Worm (Caenorhabditis elegans): ENCODE measurements around the gene npr-37.

The npr-37 gene

ce11 chrIV:427100-427908 is 53.7 kb downstream of the npr-37 start (continued):
- TF ChIP-seq B0261.1 (tag; optimal IDR thresholded peaks at IDR 0.05) (no peak), tbx-9 (tag; optimal IDR thresholded peaks at IDR 0.05; ENCODE audit: borderline replicate concordance) (peak; percentile 24), nfya-1 (tag; optimal IDR thresholded peaks at IDR 0.05; ENCODE audit: borderline replicate concordance, insufficient read depth) (no peak), mes-4 (tag; optimal IDR thresholded peaks at IDR 0.05) (no peak), madf-10 (tag; optimal IDR thresholded peaks at IDR 0.05) (no peak), cebp-1 (GFP tag; IDR thresholded peaks at IDR 0.05) (no peak), cebp-1 (tag; optimal IDR thresholded peaks at IDR 0.05) (peak; percentile 12), sea-2 (GFP tag; IDR thresholded peaks at IDR 0.05) (no peak), dox-1 (GFP tag; IDR thresholded peaks at IDR 0.05) (no peak), ztf-18 (tag; optimal IDR thresholded peaks at IDR 0.05) (no peak), ceh-58 (GFP tag; IDR thresholded peaks at IDR 0.05) (0 out of 2 replicates have a peak, but pooled peaks have one; percentile 66), F57C9.4 (tag; optimal IDR thresholded peaks at IDR 0.05) (peak; percentile 16), tbp1 (GFP tag; optimal IDR thresholded peaks at IDR 0.05) (peak; percentile 17), egl-44 (GFP tag; IDR thresholded peaks at IDR 0.05) (peak; percentile 57; the same call in 1 of the 2 replicates), lag-1 (GFP tag; IDR thresholded peaks at IDR 0.05) (no peak), mel-28 (tag; optimal IDR thresholded peaks at IDR 0.05; ENCODE audit: borderline replicate concordance) (no peak), sptf-2 (GFP tag; optimal IDR thresholded peaks at IDR 0.05) (no peak), aptf-3 (GFP tag; IDR thresholded peaks at IDR 0.05) (no peak), attf-5 (GFP tag; optimal IDR thresholded peaks at IDR 0.05) (no peak), lir-1 (GFP tag; conservative IDR thresholded peaks at IDR 0.05) (no peak), D2030.7 (GFP tag; IDR thresholded peaks at IDR 0.05) (no peak), atf-7 (tag; optimal IDR thresholded peaks at IDR 0.05) (peak; percentile 17), B0035.1 (tag; optimal IDR thresholded peaks at IDR 0.05) (no peak), rpc-1 (optimal IDR thresholded peaks at IDR 0.05) (no peak), rpc-1 (tag; optimal IDR thresholded peaks at IDR 0.05) (no peak), repo-1 (tag; optimal IDR thresholded peaks at IDR 0.05) (no peak), unc-130 (GFP tag; optimal IDR thresholded peaks at IDR 0.05) (no peak), hlh-12 (tag; optimal IDR thresholded peaks at IDR 0.05) (no peak), mxl-1 (tag; optimal IDR thresholded peaks at IDR 0.05) (no peak), die-1 (tag; optimal IDR thresholded peaks at IDR 0.05) (no peak), T07F8.4 (tag; optimal IDR thresholded peaks at IDR 0.05) (no peak), Y95B8A.8 (GFP tag; IDR thresholded peaks at IDR 0.05) (no peak), athp-1 (tag; optimal IDR thresholded peaks at IDR 0.05) (peak; percentile 17), chd-7 (tag; optimal IDR thresholded peaks at IDR 0.05) (peak; percentile 33), tlf-1 (GFP tag; optimal IDR thresholded peaks at IDR 0.05) (peak; percentile 50), akir-1 (GFP tag; optimal IDR thresholded peaks at IDR 0.05) (no peak), Y79H2A.3 (GFP tag; conservative IDR thresholded peaks at IDR 0.05) (no peak), dpl-1 (GFP tag; optimal IDR thresholded peaks at IDR 0.05) (no peak), F23B12.7 (tag; optimal IDR thresholded peaks at IDR 0.05; ENCODE audit: insufficient read depth) (no peak), snpc-4 (GFP tag; optimal IDR thresholded peaks at IDR 0.05) (peak; percentile 71), snpc-4 (tag; optimal IDR thresholded peaks at IDR 0.05) (peak in 3 of 4 experiments; percentile 80 to 95 (median 92)), ccch-3 (GFP tag; optimal IDR thresholded peaks at IDR 0.05) (no peak), rec-8 (tag; optimal IDR thresholded peaks at IDR 0.05) (peak in 1 of 2 experiments; percentile 16), C06A6.2 (GFP tag; conservative IDR thresholded peaks at IDR 0.05) (no peak), xnd-1 (tag; optimal IDR thresholded peaks at IDR 0.05) (no peak), F57A8.1 (GFP tag; optimal IDR thresholded peaks at IDR 0.05) (no peak), snpc-3.4 (tag; optimal IDR thresholded peaks at IDR 0.05) (peak; percentile 54), egl-18 (GFP tag; IDR thresholded peaks at IDR 0.05) (no peak)

Data from whole organism, young adult.